Worm (Caenorhabditis elegans) whole organism, midembryonic: ENCODE measurements around the gene F07G6.12.
A peak's percentile ranks its signal among the peaks of the same experiment; 100 is the strongest.
"Not testable (repeated sequence)": the region's sequence is repeated elsewhere in the genome, so short reads cannot be mapped to it uniquely, and the experiment has no call there.

Source experiments
- T22C8.4 ChIP-seq: fragments of 200-800 bp; sonication (Bioruptor generic); IDR thresholded peaks from 2 replicates; pipeline ENCODE4 v1.3.6; 2022; ENCODE audit warnings: missing genetic modification characterization, missing compliant biosample characterization
- cog-1 ChIP-seq: sonication (generic microtip); optimal IDR thresholded peaks from 2 replicates; lab custom pipeline; 2016; ENCODE audit warnings: missing genetic modification characterization, missing compliant biosample characterization
- flt-1 ChIP-seq: fragments of 200-800 bp; sonication (Bioruptor generic); IDR thresholded peaks from 2 replicates; pipeline ENCODE4 v1.3.6; 2022; ENCODE audit warnings: missing genetic modification characterization, missing compliant biosample characterization
- klf-2 ChIP-seq: fragments of 200-800 bp; sonication (Bioruptor generic); conservative IDR thresholded peaks from 2 replicates; pipeline ENCODE4 v1.3.6; 2022; ENCODE audit warnings: missing genetic modification reagents, missing genetic modification characterization, missing compliant biosample characterization
- med-1 ChIP-seq: sonication (generic microtip); optimal IDR thresholded peaks from 2 replicates; lab custom pipeline; 2017; ENCODE audit warnings: missing genetic modification characterization, mild to moderate bottlenecking, missing compliant biosample characterization, antibody characterized with exemption, missing genetic modification reagents; ENCODE audit not compliant: insufficient read depth
- ref-1 ChIP-seq: fragments of 200-800 bp; sonication (Bioruptor generic); conservative IDR thresholded peaks from 2 replicates; pipeline ENCODE4 v1.3.6; 2022; ENCODE audit warnings: missing genetic modification reagents, missing genetic modification characterization, missing compliant biosample characterization
- tab-1 ChIP-seq: fragments of 200-800 bp; sonication (Bioruptor generic); IDR thresholded peaks from 2 replicates; pipeline ENCODE4 v1.3.6; 2022; ENCODE audit warnings: missing genetic modification characterization, missing compliant biosample characterization
- ztf-23 ChIP-seq: fragments of 200-800 bp; sonication (Bioruptor generic); IDR thresholded peaks from 2 replicates; pipeline ENCODE4 v1.3.6; 2022; ENCODE audit warnings: missing genetic modification reagents, missing genetic modification characterization, missing compliant biosample characterization
- ztf-29 ChIP-seq: fragments of 200-800 bp; sonication (Bioruptor generic); IDR thresholded peaks from 2 replicates; pipeline ENCODE4 v1.3.6; 2022; ENCODE audit warnings: missing genetic modification reagents, missing genetic modification characterization, missing compliant biosample characterization

Gene F07G6.12

ce11 chrX:1735941-1736340 lies at the start of gene F07G6.12:
Gene F07G6.12 (plus strand): TSS chrX:1736241.
- TF ChIP-seq ref-1 (GFP tag; lab: Robert Waterston, UW) = no peak
- TF ChIP-seq cog-1 (tag; lab: Kevin White, UChicago) = no peak
- no peak for TF ChIP-seq med-1 (GFP tag; lab: Kevin White, UChicago)
- no peak for TF ChIP-seq tab-1 (GFP tag; lab: Robert Waterston, UW)
- no peak for TF ChIP-seq T22C8.4 (GFP tag; lab: Robert Waterston, UW)
- TF ChIP-seq ztf-23 (GFP tag; lab: Robert Waterston, UW) = no peak
- no peak for TF ChIP-seq flt-1 (GFP tag; lab: Robert Waterston, UW)
- TF ChIP-seq ztf-29 = no peak
- TF ChIP-seq klf-2 = no peak

- not testable (repeated sequence) for TF ChIP-seq ztf-29; med-1 (GFP tag; lab: Kevin White, UChicago); flt-1 (GFP tag; lab: Robert Waterston, UW)
Measured at ce11 chrX:1687079-1687478, 49.0 kb upstream of the F07G6.12 start, which contains the start of gene C36C9.11. Gene C36C9.11 (plus strand): TSS chrX:1687379.

- not testable (repeated sequence) for TF ChIP-seq klf-2; T22C8.4 (GFP tag; lab: Robert Waterston, UW); cog-1 (tag; lab: Kevin White, UChicago)
Measured at ce11 chrX:1689996-1690395, 46.0 kb upstream of the F07G6.12 start, which contains the start of gene C36C9.12. Gene C36C9.12 (minus strand): TSS chrX:1690096.

- not testable (repeated sequence) for TF ChIP-seq T22C8.4 (GFP tag; lab: Robert Waterston, UW); klf-2; flt-1 (GFP tag; lab: Robert Waterston, UW)
Measured at ce11 chrX:1690894-1691293, 45.1 kb upstream of the F07G6.12 start, which contains the start of gene C36C9.6. Gene C36C9.6 (minus strand): TSS chrX:1690994.

ce11 chrX:1696879-1697278 lies 39.2 kb upstream of the F07G6.12 start, which contains the start of gene C36C9.4:
Gene C36C9.4 (minus strand): TSS chrX:1696979.
- not testable (repeated sequence) for TF ChIP-seq cog-1 (tag; lab: Kevin White, UChicago); tab-1 (GFP tag; lab: Robert Waterston, UW); ztf-29

- TF ChIP-seq cog-1 (tag; lab: Kevin White, UChicago) (no peak), klf-2 (no peak), ref-1 (GFP tag; lab: Robert Waterston, UW) (no peak), ztf-29 (no peak), flt-1 (GFP tag; lab: Robert Waterston, UW) (no peak), T22C8.4 (GFP tag; lab: Robert Waterston, UW) (no peak), tab-1 (GFP tag; lab: Robert Waterston, UW) (no peak), med-1 (GFP tag; lab: Kevin White, UChicago) (no peak), ztf-23 (GFP tag; lab: Robert Waterston, UW) (no peak)
Measured at ce11 chrX:1698476-1698875, 37.6 kb upstream of the F07G6.12 start.

ce11 chrX:1703049-1703448 lies 33.0 kb upstream of the F07G6.12 start:
- TF ChIP-seq tab-1 (GFP tag; lab: Robert Waterston, UW) = 0 out of 2 replicates have a peak, but pooled peaks have one; percentile 26
- TF ChIP-seq flt-1 (GFP tag; lab: Robert Waterston, UW) = no peak
- no peak for TF ChIP-seq cog-1 (tag; lab: Kevin White, UChicago)
- no peak for TF ChIP-seq klf-2
- no peak for TF ChIP-seq ref-1 (GFP tag; lab: Robert Waterston, UW)

ce11 chrX:1703840-1704239 lies 32.2 kb upstream of the F07G6.12 start, which contains the start of gene C36C9.5:
Gene C36C9.5 (minus strand): TSS chrX:1703940.
- no peak for TF ChIP-seq ref-1 (GFP tag; lab: Robert Waterston, UW)
- no peak for TF ChIP-seq T22C8.4 (GFP tag; lab: Robert Waterston, UW)
- no peak for TF ChIP-seq klf-2

ce11 chrX:1706538-1706937 lies 29.5 kb upstream of the F07G6.12 start, which contains the start of gene F07G6.5:
Gene F07G6.5 (minus strand): TSS chrX:1706638.
- no peak for TF ChIP-seq flt-1 (GFP tag; lab: Robert Waterston, UW)
- TF ChIP-seq ztf-23 (GFP tag; lab: Robert Waterston, UW) = no peak
- TF ChIP-seq klf-2 = no peak
- no peak for TF ChIP-seq med-1 (GFP tag; lab: Kevin White, UChicago)
- no peak for TF ChIP-seq ztf-29
- no peak for TF ChIP-seq ref-1 (GFP tag; lab: Robert Waterston, UW)
- TF ChIP-seq T22C8.4 (GFP tag; lab: Robert Waterston, UW) = no peak
- TF ChIP-seq cog-1 (tag; lab: Kevin White, UChicago) = no peak
- no peak for TF ChIP-seq tab-1 (GFP tag; lab: Robert Waterston, UW)

ce11 chrX:1712538-1712937 lies 23.5 kb upstream of the F07G6.12 start, which contains the start of gene fbxa-52:
Gene fbxa-52 (minus strand): TSS chrX:1712638.
- TF ChIP-seq ztf-29 = no peak
- no peak for TF ChIP-seq T22C8.4 (GFP tag; lab: Robert Waterston, UW)
- no peak for TF ChIP-seq tab-1 (GFP tag; lab: Robert Waterston, UW)
- TF ChIP-seq cog-1 (tag; lab: Kevin White, UChicago) = no peak

- no peak for TF ChIP-seq ztf-29
- TF ChIP-seq flt-1 (GFP tag; lab: Robert Waterston, UW) = no peak
- no peak for TF ChIP-seq T22C8.4 (GFP tag; lab: Robert Waterston, UW)
- no peak for TF ChIP-seq klf-2
- no peak for TF ChIP-seq tab-1 (GFP tag; lab: Robert Waterston, UW)
- no peak for TF ChIP-seq ztf-23 (GFP tag; lab: Robert Waterston, UW)
- TF ChIP-seq ref-1 (GFP tag; lab: Robert Waterston, UW) = no peak
- no peak for TF ChIP-seq med-1 (GFP tag; lab: Kevin White, UChicago)
- TF ChIP-seq cog-1 (tag; lab: Kevin White, UChicago) = no peak
Measured at ce11 chrX:1718479-1718878, 17.6 kb upstream of the F07G6.12 start, which contains the start of gene fbxa-53. Gene fbxa-53 (minus strand): TSS chrX:1718579.
